Worm (Caenorhabditis elegans) whole organism, L4/young adult: Measurements from ENCODE around the gene erp-44.2.

Experiments used
- W03F9.2 ChIP-seq: fragments of 150-350 bp; optimal IDR thresholded peaks from 2 replicates; lab custom pipeline; 2014; ENCODE audit warnings: missing biosample characterization, missing genetic modification characterization
- dao-5 ChIP-seq: sonication (generic microtip); optimal IDR thresholded peaks from 2 replicates; lab custom pipeline; 2016; ENCODE audit warnings: missing genotype, missing genetic modification characterization, moderate library complexity, missing compliant biosample characterization
- him-1 ChIP-seq: sonication (generic microtip); optimal IDR thresholded peaks from 2 replicates; lab custom pipeline; 2016; ENCODE audit warnings: missing genotype, missing genetic modification reagents, missing genetic modification characterization, missing compliant biosample characterization

- TF ChIP-seq him-1 (tag; lab: Kevin White, UChicago) (no peak), dao-5 (no peak), W03F9.2 (tag; lab: Kevin White, UChicago) (no peak)
Measured at ce11 chrIV:7812709-7813108, 21.8 kb downstream of the erp-44.2 start, which contains the start of gene zgpa-1.
